Worm (Caenorhabditis elegans) whole organism, L3 larva: ENCODE data around the gene mrps-33.
A peak's percentile ranks its signal among the peaks of the same experiment; 100 is the strongest.

Experiments
- R02D3.7 ChIP-seq: fragments of 150-350 bp; optimal IDR thresholded peaks from 2 replicates; lab custom pipeline; 2014; ENCODE audit warnings: missing biosample characterization, missing genetic modification characterization
- ZK546.5 ChIP-seq: sonication (generic microtip); optimal IDR thresholded peaks from 2 replicates; lab custom pipeline; 2017; ENCODE audit warnings: missing biosample characterization, missing genetic modification characterization
- aly-2 ChIP-seq: fragments of 150-350 bp; optimal IDR thresholded peaks from 2 replicates; lab custom pipeline; 2014; ENCODE audit warnings: missing biosample characterization, missing genetic modification characterization
- ama-1 ChIP-seq: fragments of 150-350 bp; optimal IDR thresholded peaks from 2 replicates; lab custom pipeline; 2018
- ceh-28 ChIP-seq: fragments of 150-350 bp; optimal IDR thresholded peaks from 2 replicates; lab custom pipeline; 2014; ENCODE audit warnings: missing biosample characterization, missing genetic modification reagents, missing genetic modification characterization
- ceh-9 ChIP-seq: sonication (generic microtip); optimal IDR thresholded peaks from 2 replicates; lab custom pipeline; 2018; ENCODE audit warnings: missing biosample characterization, missing genetic modification characterization
- egl-27 ChIP-seq: sonication (generic microtip); optimal IDR thresholded peaks from 4 replicates; lab custom pipeline; 2017; ENCODE audit warnings: missing biosample characterization, missing genetic modification reagents, missing genetic modification characterization
- elt-2 ChIP-seq: sonication (generic microtip); optimal IDR thresholded peaks from 2 replicates; lab custom pipeline; 2016; ENCODE audit warnings: missing genetic modification reagents, mild to moderate bottlenecking, missing genetic modification characterization, missing compliant biosample characterization
- elt-3 ChIP-seq, 3 experiments: fragments of 150-350 bp in 1 of 3; sonication (generic microtip) in 2 of 3; optimal IDR thresholded peaks; 2 replicates in 2 of 3; 4 replicates in 1 of 3; lab custom pipeline; 2014 to 2017; ENCODE audit warnings: missing biosample characterization in 3 of 3, missing genetic modification characterization in 3 of 3
- eor-1 ChIP-seq, 2 experiments: fragments of 150-350 bp; optimal IDR thresholded peaks; 2 replicates each; lab custom pipeline; 2014 to 2018; ENCODE audit warnings: missing biosample characterization in 2 of 2, missing genetic modification characterization in 2 of 2
- fkh-10 ChIP-seq: sonication (generic microtip); optimal IDR thresholded peaks from 2 replicates; lab custom pipeline; 2017; ENCODE audit warnings: missing biosample characterization, missing genetic modification reagents, missing genetic modification characterization
- fkh-2 ChIP-seq: fragments of 150-350 bp; optimal IDR thresholded peaks from 2 replicates; lab custom pipeline; 2014; ENCODE audit warnings: missing biosample characterization, missing genetic modification reagents, missing genetic modification characterization
- fos-1 ChIP-seq: fragments of 150-350 bp; optimal IDR thresholded peaks from 2 replicates; lab custom pipeline; 2014; ENCODE audit warnings: missing biosample characterization, missing genetic modification characterization
- jun-1 ChIP-seq: fragments of 150-350 bp; optimal IDR thresholded peaks from 2 replicates; lab custom pipeline; 2014; ENCODE audit warnings: missing biosample characterization, missing genetic modification reagents, missing genetic modification characterization
- lin-15B ChIP-seq: fragments of 150-350 bp; optimal IDR thresholded peaks from 2 replicates; lab custom pipeline; 2014; ENCODE audit warnings: missing biosample characterization, missing genetic modification characterization
- lin-39 ChIP-seq: fragments of 150-350 bp; optimal IDR thresholded peaks from 2 replicates; lab custom pipeline; 2018; ENCODE audit warnings: missing biosample characterization, missing genetic modification reagents, missing genetic modification characterization
- mml-1 ChIP-seq: fragments of 150-350 bp; sonication (generic microtip); optimal IDR thresholded peaks from 3 replicates; lab custom pipeline; 2014; ENCODE audit warnings: missing biosample characterization, missing genetic modification characterization
- nfya-1 ChIP-seq: sonication (generic microtip); optimal IDR thresholded peaks from 2 replicates; lab custom pipeline; 2017; ENCODE audit warnings: missing genetic modification characterization, mild to moderate bottlenecking, missing compliant biosample characterization, antibody characterized with exemption, moderate library complexity; ENCODE audit not compliant: insufficient read depth
- nhr-11 ChIP-seq: fragments of 150-350 bp; optimal IDR thresholded peaks from 2 replicates; lab custom pipeline; 2014; ENCODE audit warnings: missing biosample characterization, missing genetic modification characterization
- nhr-12 ChIP-seq: fragments of 150-350 bp; optimal IDR thresholded peaks from 2 replicates; lab custom pipeline; 2014; ENCODE audit warnings: missing biosample characterization, missing genetic modification characterization
- nhr-23 ChIP-seq: fragments of 150-350 bp; optimal IDR thresholded peaks from 2 replicates; lab custom pipeline; 2014; ENCODE audit warnings: missing biosample characterization, missing genetic modification reagents, missing genetic modification characterization
- nhr-28 ChIP-seq: fragments of 150-350 bp; optimal IDR thresholded peaks from 2 replicates; lab custom pipeline; 2014; ENCODE audit warnings: missing biosample characterization, missing genetic modification characterization
- nhr-43 ChIP-seq: sonication (generic microtip); optimal IDR thresholded peaks from 2 replicates; lab custom pipeline; 2016; ENCODE audit warnings: mild to moderate bottlenecking, missing genetic modification characterization, missing compliant biosample characterization; ENCODE audit not compliant: poor library complexity, severe bottlenecking
- nhr-67 ChIP-seq: fragments of 150-350 bp; optimal IDR thresholded peaks from 2 replicates; lab custom pipeline; 2014; ENCODE audit warnings: missing biosample characterization, missing genetic modification characterization
- pha-4 ChIP-seq: fragments of 150-350 bp; optimal IDR thresholded peaks from 2 replicates; lab custom pipeline; 2014; ENCODE audit warnings: missing biosample characterization, missing genetic modification reagents, missing genetic modification characterization
- pqm-1 ChIP-seq: fragments of 150-350 bp; optimal IDR thresholded peaks from 2 replicates; lab custom pipeline; 2017; ENCODE audit warnings: missing biosample characterization, missing genetic modification characterization, inconsistent platforms
- sea-2 ChIP-seq: fragments of 150-350 bp; sonication (generic microtip); optimal IDR thresholded peaks from 4 replicates; lab custom pipeline; 2014; ENCODE audit warnings: missing biosample characterization, missing genetic modification reagents, missing genetic modification characterization
- skn-1 ChIP-seq: fragments of 150-350 bp; optimal IDR thresholded peaks from 2 replicates; lab custom pipeline; 2014; ENCODE audit warnings: missing biosample characterization, missing genetic modification characterization
- snpc-4 ChIP-seq: fragments of 150-350 bp; optimal IDR thresholded peaks from 2 replicates; lab custom pipeline; 2014; ENCODE audit warnings: missing biosample characterization, missing genetic modification characterization
- tbx-2 ChIP-seq: sonication (generic microtip); optimal IDR thresholded peaks from 2 replicates; lab custom pipeline; 2016; ENCODE audit warnings: mild to moderate bottlenecking, missing genetic modification characterization, missing compliant biosample characterization
- unc-62 ChIP-seq: fragments of 150-350 bp; sonication (generic microtip); optimal IDR thresholded peaks from 4 replicates; lab custom pipeline; 2014; ENCODE audit warnings: missing biosample characterization, missing genetic modification reagents, missing genetic modification characterization
- zag-1 ChIP-seq: fragments of 150-350 bp; optimal IDR thresholded peaks from 2 replicates; lab custom pipeline; 2014; ENCODE audit warnings: missing biosample characterization, missing genetic modification characterization
- ztf-11 ChIP-seq: fragments of 150-350 bp; optimal IDR thresholded peaks from 2 replicates; lab custom pipeline; 2014; ENCODE audit warnings: missing biosample characterization, missing genetic modification characterization

The mrps-33 gene

DNA sequence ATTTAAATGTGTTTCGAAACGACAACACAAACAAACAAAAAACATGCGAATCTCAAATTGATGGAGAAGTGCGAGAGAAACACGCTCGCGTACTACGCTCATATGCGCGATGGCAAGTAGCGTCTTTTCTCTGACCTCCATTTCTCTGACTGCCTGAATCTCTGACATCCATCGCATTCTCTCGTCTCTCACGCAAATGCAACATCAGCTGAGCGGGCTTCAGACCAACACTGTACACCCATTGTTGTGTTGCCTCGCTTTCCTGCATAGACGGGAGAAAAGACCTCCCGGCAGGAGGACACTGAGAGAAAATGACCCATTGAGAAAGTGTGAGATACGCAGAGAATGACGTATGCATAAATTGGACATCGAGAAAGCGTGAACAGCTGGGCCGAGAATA lies 42.3 kb upstream of the mrps-33 start (continued):
- TF ChIP-seq aly-2 (tag; lab: Kevin White, UChicago) (no peak), unc-62 (GFP tag; lab: Kevin White, UChicago) (no peak), egl-27 (tag; lab: Kevin White, UChicago) (peak; percentile 47), nhr-43 (tag; lab: Kevin White, UChicago) (peak; percentile 53), nfya-1 (tag; lab: Kevin White, UChicago) (peak; percentile 59), mml-1 (tag; lab: Kevin White, UChicago) (no peak), ztf-11 (tag; lab: Kevin White, UChicago) (no peak), ama-1 (lab: Kevin White, UChicago) (no peak), jun-1 (tag; lab: Kevin White, UChicago) (peak; percentile 59), ceh-9 (tag; lab: Kevin White, UChicago) (no peak), fkh-2 (tag; lab: Kevin White, UChicago) (no peak), ceh-28 (tag; lab: Kevin White, UChicago) (peak; percentile 69), sea-2 (peak; percentile 16), eor-1 (tag; optimal IDR thresholded peaks at IDR 0.05; lab: Kevin White, UChicago) (no peak)

ce11 chrIV:8778045-8778444 lies 38.2 kb upstream of the mrps-33 start, which contains the start of gene C33D9.6:
Gene C33D9.6, minus strand, starts transcription at chrIV:8778145.
- TF ChIP-seq eor-1 (tag; optimal IDR thresholded peaks at IDR 0.05; lab: Kevin White, UChicago): no peak
- no peak for TF ChIP-seq fkh-2 (tag; lab: Kevin White, UChicago)
- no peak for TF ChIP-seq fkh-10 (GFP tag; lab: Kevin White, UChicago)
- no peak for TF ChIP-seq nhr-43 (tag; lab: Kevin White, UChicago)
- TF ChIP-seq mml-1 (tag; lab: Kevin White, UChicago): no peak
- TF ChIP-seq skn-1: no peak
- no peak for TF ChIP-seq pqm-1 (tag; lab: Kevin White, UChicago)
- TF ChIP-seq snpc-4 (tag; lab: Kevin White, UChicago): no peak
- no peak for TF ChIP-seq nhr-28
- TF ChIP-seq ama-1 (lab: Kevin White, UChicago): no peak
- no peak for TF ChIP-seq ztf-11 (tag; lab: Kevin White, UChicago)
- TF ChIP-seq R02D3.7: no peak
- no peak for TF ChIP-seq nhr-67
- no peak for TF ChIP-seq ZK546.5
- TF ChIP-seq, all 47 proteins: peak for 0

DNA sequence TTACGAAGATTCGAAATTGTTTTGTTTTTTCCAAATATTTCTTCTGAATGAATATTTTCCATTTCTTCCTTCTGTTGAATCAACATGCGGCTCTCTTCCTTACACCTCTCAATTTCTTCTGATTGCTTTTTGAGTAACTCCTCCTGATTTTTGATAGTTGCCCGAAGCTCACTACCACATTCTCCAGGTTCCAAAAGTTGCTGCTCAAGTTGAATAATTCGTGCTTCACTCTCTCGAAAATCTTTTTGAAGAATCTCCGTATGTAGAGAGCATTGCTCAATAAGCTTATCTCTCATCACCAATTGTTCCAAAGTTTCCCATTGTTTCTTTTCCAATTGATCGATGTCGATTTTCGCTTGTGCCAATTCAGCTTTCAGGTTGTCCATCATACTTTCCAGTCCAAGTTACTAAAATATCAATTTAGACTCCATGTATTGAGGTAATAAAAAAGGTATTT lies 33.0 kb upstream of the mrps-33 start, which contains the start of gene F20C5.6:
TSS of gene F20C5.6 (minus strand) at position 407 of the 457 bp plus-strand sequence.
- TF ChIP-seq pha-4 (tag; lab: Kevin White, UChicago) (no peak), nhr-23 (tag; lab: Kevin White, UChicago) (no peak), zag-1 (tag; lab: Kevin White, UChicago) (no peak), aly-2 (tag; lab: Kevin White, UChicago) (no peak), lin-39 (tag; lab: Kevin White, UChicago) (no peak), pqm-1 (tag; lab: Kevin White, UChicago) (no peak), nhr-12 (tag; lab: Kevin White, UChicago) (no peak), unc-62 (GFP tag; lab: Kevin White, UChicago) (no peak), egl-27 (tag; lab: Kevin White, UChicago) (no peak), elt-3 (tag; optimal IDR thresholded peaks at IDR 0.05; lab: Kevin White, UChicago) (no peak), tbx-2 (tag; lab: Kevin White, UChicago) (no peak), sea-2 (no peak)

ce11 chrIV:8769539-8769938 lies 29.7 kb upstream of the mrps-33 start, which contains the start of gene F20C5.5:
Gene F20C5.5, minus strand, starts transcription at chrIV:8769639.
- no peak for TF ChIP-seq lin-39 (tag; lab: Kevin White, UChicago)
- TF ChIP-seq egl-27 (tag; lab: Kevin White, UChicago): no peak
- no peak for TF ChIP-seq elt-2 (tag; lab: Kevin White, UChicago)
- TF ChIP-seq nhr-11 (tag; lab: Kevin White, UChicago): no peak
- TF ChIP-seq nhr-28: no peak
- no peak for TF ChIP-seq snpc-4 (tag; lab: Kevin White, UChicago)
- no peak for TF ChIP-seq fkh-10 (GFP tag; lab: Kevin White, UChicago)
- TF ChIP-seq mml-1 (tag; lab: Kevin White, UChicago): no peak
- TF ChIP-seq lin-15B: no peak

DNA sequence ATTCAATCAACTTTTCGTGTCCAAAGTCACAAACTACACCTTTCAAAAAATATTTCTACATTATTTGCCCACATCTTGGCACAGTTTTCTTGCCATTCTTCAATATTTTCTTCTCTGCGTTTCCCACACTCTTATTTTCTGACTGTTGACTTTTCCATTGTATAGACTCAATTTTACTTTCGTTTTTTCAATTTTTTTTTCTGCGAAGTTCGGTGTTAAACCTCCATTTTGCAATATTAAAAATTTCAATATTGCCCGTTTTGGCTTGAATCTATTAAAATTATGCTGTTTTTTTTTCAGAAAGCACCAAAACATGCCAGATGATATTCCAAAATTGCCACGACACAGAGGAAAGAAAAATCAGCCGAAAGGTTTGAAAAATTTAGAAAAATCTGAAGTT lies 24.7 kb upstream of the mrps-33 start, which contains the start of gene cdc-50.B:
TSS of gene cdc-50.B (plus strand) at position 301 of the 400 bp plus-strand sequence.
- TF ChIP-seq pha-4 (tag; lab: Kevin White, UChicago) (peak; percentile 84), fos-1 (tag; lab: Kevin White, UChicago) (no peak), elt-2 (tag; lab: Kevin White, UChicago) (no peak)
